Worm (Caenorhabditis elegans) whole organism, late embryonic: ENCODE data around the gene F45D3.1.

ENCODE experiments used
- ama-1 ChIP-seq: fragments of 150-350 bp; optimal IDR thresholded peaks from 2 replicates; lab custom pipeline; 2014
- dmd-4 ChIP-seq: sonication (generic microtip); optimal IDR thresholded peaks from 2 replicates; lab custom pipeline; 2016; ENCODE audit warnings: borderline replicate concordance, missing genetic modification characterization, missing compliant biosample characterization
- fkh-10 ChIP-seq: fragments of 150-350 bp; optimal IDR thresholded peaks from 2 replicates; lab custom pipeline; 2014; ENCODE audit warnings: missing biosample characterization, missing genetic modification reagents, missing genetic modification characterization
- nhr-11 ChIP-seq: fragments of 150-350 bp; optimal IDR thresholded peaks from 2 replicates; lab custom pipeline; 2014; ENCODE audit warnings: missing biosample characterization, missing genetic modification characterization
- tbx-7 ChIP-seq: sonication (generic microtip); optimal IDR thresholded peaks from 2 replicates; lab custom pipeline; 2016; ENCODE audit warnings: missing genotype, missing genetic modification characterization, missing compliant biosample characterization
- unc-55 ChIP-seq: sonication (generic microtip); optimal IDR thresholded peaks from 2 replicates; lab custom pipeline; 2017; ENCODE audit warnings: missing biosample characterization, missing genetic modification reagents, missing genetic modification characterization

- TF ChIP-seq unc-55 (GFP tag; lab: Kevin White, UChicago) (no peak), nhr-11 (no peak), dmd-4 (tag; lab: Kevin White, UChicago) (no peak), tbx-7 (tag; lab: Kevin White, UChicago) (no peak), fkh-10 (no peak), ama-1 (lab: Kevin White, UChicago) (no peak)
These were observed 23.3 kb downstream of the F45D3.1 start, which contains the start of gene F45D3.3 for ce11 chrV:12550036-12550626.
